Worm (Caenorhabditis elegans) whole organism, L4/young adult: ENCODE data around the gene F09F9.5.

ENCODE experiments used
- W03F9.2 ChIP-seq: fragments of 150-350 bp; optimal IDR thresholded peaks from 2 replicates; lab custom pipeline; 2014; ENCODE audit warnings: missing biosample characterization, missing genetic modification characterization
- dao-5 ChIP-seq: sonication (generic microtip); optimal IDR thresholded peaks from 2 replicates; lab custom pipeline; 2016; ENCODE audit warnings: missing genotype, missing genetic modification characterization, moderate library complexity, missing compliant biosample characterization
- him-1 ChIP-seq: sonication (generic microtip); optimal IDR thresholded peaks from 2 replicates; lab custom pipeline; 2016; ENCODE audit warnings: missing genotype, missing genetic modification reagents, missing genetic modification characterization, missing compliant biosample characterization

ce11 chrX:4128684-4129083, 11.0 kb downstream of the F09F9.5 start:
- TF ChIP-seq him-1 (tag; lab: Kevin White, UChicago): no peak
- no peak for TF ChIP-seq dao-5
- no peak for TF ChIP-seq W03F9.2 (tag; lab: Kevin White, UChicago)
